Worm (Caenorhabditis elegans) whole organism, dauer: Measurements from ENCODE around the gene umps-1.

ENCODE experiments used
- unc-62 ChIP-seq: sonication (generic microtip); optimal IDR thresholded peaks from 2 replicates; lab custom pipeline; 2017; ENCODE audit warnings: missing biosample characterization, missing genetic modification reagents, missing genetic modification characterization

umps-1 gene

DNA sequence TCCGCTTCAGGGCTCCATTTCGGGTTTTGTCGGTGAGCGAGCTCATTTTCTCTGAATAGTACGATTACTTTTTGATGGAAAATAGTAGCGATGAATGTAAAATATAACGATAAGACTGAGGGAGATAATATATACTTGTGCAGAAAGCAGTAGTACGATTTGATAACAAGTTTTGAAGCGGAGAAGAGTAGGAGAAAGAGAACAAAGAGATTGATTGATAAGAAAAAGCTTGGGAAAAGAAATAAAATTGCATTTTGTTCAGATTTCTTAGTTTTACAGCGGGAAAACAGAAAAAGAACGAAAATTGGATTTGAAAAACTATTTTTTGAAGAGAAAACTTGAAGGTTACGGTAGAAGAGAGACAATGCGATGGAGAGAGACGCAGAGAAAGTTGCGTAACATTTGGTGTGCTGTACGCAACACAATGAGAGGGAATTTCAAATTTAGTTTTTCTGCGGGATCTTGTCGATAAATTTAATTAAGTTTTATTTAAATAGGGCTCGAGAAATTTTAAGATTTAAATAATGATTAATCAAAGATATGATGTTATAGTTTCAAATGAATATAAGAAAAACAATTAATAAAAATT is at the start of gene umps-1:
TSS of gene umps-1 (minus strand) at position 51 of the 589 bp plus-strand sequence.
- TF ChIP-seq unc-62 (GFP tag; lab: Kevin White, UChicago) = no peak

DNA sequence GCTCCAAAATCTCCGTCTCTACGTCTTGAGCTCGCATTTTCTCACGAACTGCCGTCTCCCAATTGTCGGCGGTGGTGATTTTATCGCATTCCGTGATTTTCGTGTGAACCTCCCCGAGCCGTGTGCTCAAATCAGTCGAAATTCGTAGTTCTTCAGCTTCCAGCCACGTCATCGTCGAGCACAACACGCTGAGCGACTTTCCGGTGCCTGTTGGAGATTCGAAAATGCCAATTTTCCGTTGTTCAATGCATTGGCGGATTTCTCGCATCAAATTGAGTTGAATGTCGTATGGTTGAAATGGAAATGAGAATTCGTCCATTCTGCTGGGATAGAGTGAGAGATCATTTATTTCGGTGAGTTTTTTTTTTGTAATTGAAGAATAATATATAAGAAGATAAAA is 47.5 kb upstream of the umps-1 start, which contains the start of the genes M03C11.3 and chl-1:
TSS of gene M03C11.3 (plus strand) at position 153 of the 400 bp plus-strand sequence.
TSS of gene chl-1 (minus strand) at position 323 of the 400 bp plus-strand sequence.
- no peak for TF ChIP-seq unc-62 (GFP tag; lab: Kevin White, UChicago)

DNA sequence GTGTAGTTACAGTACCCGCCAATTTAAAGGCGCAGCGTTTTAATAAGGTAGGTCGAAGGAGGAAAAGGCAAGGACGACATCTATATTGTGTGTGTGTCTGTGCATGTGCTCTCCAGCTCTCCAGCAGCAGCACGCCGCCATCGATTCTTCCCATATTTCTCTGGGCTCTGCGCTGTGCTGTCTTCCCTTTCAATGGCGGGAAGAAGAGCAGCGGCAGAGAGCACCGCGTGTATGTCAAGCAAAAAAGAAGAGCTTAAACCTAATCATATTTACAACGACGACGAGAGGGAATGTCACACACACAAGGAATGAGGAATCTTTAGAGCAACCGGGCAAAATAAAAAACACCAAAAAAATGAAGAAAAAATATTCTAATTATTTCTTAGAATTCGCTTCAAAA is 41.5 kb upstream of the umps-1 start:
- TF ChIP-seq unc-62 (GFP tag; lab: Kevin White, UChicago) = no peak

DNA sequence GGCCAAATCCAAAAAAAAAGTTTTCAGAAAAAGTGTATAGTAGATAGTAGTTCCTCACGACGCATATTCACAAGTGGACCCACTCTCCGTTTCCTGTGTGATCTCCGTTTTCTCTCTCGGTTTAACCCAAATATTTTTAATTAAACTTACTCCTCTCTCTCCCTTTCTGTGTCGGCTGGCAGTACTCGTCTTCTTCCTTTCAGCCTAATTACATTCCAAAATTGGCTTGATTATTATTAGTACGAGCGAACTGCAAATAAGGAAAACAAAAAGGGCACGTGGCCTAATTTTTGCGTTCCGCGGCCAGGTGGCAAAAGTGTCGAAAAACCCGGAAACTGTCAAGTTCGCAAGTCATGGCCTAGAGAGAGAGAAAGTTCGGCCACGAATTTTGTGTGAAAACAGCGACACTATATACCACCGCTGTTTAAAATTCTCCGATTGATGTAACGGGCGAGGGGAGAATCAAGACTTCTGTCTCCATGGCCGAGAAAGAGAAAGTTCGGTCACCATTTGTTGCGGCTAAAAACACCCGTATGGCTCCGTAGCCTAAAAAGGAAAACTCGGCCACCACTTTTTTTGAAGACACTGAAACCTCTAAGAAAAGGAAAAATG is 39.5 kb upstream of the umps-1 start:
- TF ChIP-seq unc-62 (GFP tag; lab: Kevin White, UChicago) = no peak

DNA sequence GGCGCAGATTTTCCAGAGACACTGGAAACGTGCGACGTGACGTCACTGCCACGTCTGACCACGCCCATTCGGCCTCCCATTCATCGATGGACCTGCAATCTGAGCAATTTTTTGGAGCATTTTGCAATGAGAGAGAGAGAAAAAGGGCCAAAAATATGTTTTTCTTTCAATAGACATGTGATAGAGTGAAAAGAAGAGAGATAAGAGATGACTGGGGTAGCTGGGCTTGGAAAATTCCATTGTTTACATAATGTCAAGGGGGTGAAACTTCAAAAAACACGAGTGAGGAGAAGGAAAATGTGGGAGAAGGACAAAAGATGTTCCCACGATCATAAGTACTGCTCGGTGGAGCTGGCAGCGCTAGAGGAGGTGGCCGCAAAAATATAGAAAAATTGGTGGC is 38.5 kb upstream of the umps-1 start, which contains the start of gene M03C11.1:
TSS of gene M03C11.1 (minus strand) at position 101 of the 400 bp plus-strand sequence.
- no peak for TF ChIP-seq unc-62 (GFP tag; lab: Kevin White, UChicago)

DNA sequence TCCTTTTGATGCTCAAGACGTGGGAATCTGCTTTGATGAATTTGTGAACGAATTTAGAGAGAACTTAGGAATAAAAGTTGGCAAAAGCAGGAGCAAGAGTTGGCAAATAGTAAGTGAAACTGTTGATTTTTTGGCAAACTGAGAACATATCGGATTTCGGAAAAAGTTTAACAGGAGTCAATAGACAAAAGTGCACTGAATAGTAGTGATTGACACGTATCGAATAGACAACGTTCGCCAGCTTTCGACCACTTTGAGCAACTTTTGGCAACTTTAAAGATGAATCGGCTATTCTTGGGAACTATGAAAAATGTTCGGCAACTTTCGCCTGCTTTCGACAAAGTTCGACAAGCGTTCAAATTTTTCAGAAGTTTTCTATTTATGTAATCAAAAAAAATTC is 34.2 kb upstream of the umps-1 start, which contains the start of gene M03C11.9:
TSS of gene M03C11.9 (minus strand) at position 101 of the 400 bp plus-strand sequence.
- TF ChIP-seq unc-62 (GFP tag; lab: Kevin White, UChicago) = no peak

DNA sequence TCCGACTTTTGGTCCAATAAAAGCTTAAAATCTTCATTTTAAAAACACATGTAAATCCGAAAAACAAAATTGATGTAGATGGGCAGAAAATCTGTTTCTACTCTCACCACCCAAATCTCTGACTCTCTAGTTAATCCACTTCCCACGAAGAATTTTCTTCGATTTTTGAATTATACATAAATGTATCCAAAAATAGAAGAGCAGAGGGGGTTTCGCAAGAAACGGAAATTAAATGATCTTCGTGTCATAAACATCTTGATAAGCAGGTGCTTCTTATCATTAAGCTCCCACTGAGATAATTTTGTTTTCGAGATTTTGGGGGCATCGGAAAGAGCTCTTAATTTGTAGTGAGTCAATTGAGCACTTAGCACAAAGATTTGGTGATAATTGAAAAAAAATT is 32.2 kb upstream of the umps-1 start:
- TF ChIP-seq unc-62 (GFP tag; lab: Kevin White, UChicago) = no peak

DNA sequence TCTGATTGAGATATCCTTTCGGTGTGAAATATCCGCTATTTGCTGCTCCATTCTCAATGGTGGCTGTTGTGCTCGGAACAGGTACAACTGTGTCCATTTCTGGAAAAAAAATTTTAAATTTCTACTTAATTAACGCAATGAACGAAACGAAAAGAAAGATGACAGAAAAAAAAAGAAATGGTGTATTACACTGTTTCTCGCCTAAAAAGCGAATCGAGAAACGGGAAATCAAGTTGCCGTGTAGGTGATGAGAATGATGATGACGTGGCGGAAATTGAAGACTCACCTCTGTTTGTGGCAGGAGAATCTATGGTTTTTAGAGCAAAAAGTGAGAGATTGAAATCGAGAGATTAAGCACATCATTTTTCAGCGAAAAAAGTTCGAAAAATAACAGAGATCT is 29.0 kb upstream of the umps-1 start, which contains the start of gene C38H2.3:
TSS of gene C38H2.3 (minus strand) at position 101 of the 400 bp plus-strand sequence.
- no peak for TF ChIP-seq unc-62 (GFP tag; lab: Kevin White, UChicago)

DNA sequence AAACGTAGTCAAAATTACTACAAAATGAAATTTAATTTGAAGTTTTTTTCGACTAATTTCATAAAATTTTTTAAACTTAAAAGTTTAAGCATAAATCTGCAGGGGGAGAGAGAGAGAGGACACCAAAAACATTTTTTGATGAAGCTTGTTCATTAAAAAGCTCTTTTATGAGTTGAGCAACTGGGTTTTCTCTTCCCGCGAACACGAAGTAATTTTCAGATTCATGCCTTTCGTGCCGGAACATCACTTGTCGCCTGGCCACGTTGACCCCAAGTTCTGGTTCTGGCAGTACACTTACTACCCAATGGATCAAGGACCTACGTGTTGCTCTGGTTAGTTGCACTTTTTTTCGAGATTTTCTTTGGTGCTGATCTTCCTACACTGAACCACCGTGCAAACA is 26.4 kb upstream of the umps-1 start:
- no peak for TF ChIP-seq unc-62 (GFP tag; lab: Kevin White, UChicago)

DNA sequence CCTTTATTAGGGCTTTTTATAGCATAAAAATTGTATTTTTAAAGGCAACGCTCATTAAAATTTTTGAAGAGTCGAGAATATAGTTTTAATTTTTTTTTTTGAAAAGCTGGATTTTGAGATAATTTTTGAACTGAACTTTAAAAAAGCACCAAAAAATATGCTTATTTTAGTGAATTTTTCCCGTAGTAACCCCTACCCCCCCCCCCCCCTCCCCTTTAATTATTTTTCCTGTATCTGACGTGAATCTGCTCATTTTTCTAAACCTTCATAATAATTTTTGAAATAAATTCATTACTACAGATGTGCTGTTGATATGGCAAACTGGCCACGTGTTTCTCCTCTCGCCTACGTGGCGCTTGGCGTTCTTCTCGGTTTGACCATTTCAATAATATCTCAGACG is 24.0 kb upstream of the umps-1 start, which contains the start of gene C38H2.2:
TSS of gene C38H2.2 (plus strand) at position 301 of the 400 bp plus-strand sequence.
- no peak for TF ChIP-seq unc-62 (GFP tag; lab: Kevin White, UChicago)

DNA sequence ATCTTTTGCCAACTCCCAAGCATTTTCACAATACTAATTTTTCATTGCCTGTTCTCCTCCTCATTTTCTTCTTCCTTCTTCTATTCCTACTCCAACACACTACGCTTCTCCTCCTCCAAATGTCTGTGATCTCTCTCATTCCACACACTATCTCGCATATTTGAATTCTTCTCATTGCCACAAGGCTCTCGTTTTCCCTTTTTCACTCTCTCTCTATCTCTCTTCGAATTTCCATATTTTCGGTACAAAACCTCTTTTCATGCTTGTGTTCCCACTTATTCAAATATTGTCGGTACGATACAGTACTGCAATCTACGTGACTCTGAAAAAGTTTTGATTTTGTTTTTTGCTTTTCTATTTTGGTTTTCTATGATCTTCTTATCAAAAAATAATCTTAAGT is 23.2 kb upstream of the umps-1 start:
- no peak for TF ChIP-seq unc-62 (GFP tag; lab: Kevin White, UChicago)

DNA sequence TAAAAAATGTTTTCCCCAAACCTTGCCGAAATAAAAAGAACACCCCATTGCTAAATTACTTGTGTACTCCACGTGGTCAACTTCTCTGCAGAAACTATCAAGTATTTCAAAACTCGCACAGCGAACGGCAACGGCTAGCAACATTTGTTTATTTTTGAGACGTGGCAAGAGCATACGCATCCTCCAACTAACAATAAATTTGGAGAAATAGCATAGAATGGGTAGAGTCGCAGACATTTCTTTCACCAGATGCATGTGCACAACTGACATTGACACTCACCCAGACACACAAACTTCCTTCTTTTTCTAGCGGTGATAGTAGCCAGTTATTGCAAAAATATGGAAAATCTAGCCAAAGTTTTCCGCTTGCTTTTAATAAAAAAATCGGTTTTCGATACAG is 22.2 kb upstream of the umps-1 start:
- no peak for TF ChIP-seq unc-62 (GFP tag; lab: Kevin White, UChicago)

DNA sequence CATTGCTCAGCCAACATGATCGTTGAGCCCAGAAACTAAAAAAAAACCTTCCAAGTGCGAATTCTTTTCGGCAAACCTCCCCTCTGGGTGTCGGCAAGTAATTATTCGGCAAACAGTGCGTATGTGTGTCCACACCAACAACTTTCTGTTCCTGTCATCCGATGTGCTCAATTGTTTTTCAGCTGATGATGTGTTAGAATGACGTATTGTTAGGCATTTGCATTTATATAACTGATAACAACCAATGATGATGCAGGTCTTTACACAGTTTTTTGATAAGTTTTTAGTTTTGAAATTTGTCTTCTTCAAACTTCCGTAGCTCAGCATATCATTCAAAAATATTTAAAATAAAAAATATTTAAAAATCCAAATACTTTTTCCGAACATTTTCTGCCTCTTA is 21.5 kb upstream of the umps-1 start:
- no peak for TF ChIP-seq unc-62 (GFP tag; lab: Kevin White, UChicago)

DNA sequence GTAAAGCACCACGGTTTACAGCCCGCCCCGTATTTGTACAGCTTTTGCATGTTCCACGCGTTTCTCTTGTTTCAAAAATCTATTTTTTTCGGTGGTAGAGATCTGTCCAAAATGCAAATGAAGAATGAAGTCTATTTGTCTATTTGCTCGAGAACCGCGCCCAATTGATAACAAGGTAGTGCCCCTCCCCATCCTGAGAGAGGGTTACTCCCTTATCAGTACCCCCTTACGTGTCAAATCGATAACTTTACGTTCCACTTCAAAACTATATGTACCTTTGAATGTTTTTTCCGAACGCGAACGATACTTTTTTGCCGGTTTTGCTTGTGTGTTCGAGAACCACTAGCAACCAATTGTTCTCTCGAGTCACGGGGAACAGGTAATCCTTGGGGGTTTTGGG is 18.6 kb upstream of the umps-1 start:
- TF ChIP-seq unc-62 (GFP tag; lab: Kevin White, UChicago) = no peak

DNA sequence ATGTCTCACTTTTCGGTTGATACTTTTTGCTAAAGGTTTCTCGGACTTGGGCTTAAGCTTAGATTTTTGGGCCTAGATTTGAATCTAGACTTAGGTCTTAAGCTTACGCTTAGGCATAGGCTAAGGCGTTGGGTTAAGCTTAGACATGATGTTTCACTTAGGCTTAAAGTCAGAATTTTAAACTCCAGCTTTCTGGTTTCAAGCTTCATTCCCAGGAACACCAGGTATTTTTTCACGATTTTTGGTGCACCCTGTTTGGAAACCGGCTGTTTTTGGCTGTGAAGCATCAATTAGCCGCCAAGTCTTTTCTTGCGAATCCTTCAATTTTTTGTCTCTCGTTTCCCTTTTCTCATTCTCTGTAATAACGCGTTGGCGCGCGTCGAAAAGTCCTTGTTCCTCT is 16.4 kb upstream of the umps-1 start:
- TF ChIP-seq unc-62 (GFP tag; lab: Kevin White, UChicago) = no peak

DNA sequence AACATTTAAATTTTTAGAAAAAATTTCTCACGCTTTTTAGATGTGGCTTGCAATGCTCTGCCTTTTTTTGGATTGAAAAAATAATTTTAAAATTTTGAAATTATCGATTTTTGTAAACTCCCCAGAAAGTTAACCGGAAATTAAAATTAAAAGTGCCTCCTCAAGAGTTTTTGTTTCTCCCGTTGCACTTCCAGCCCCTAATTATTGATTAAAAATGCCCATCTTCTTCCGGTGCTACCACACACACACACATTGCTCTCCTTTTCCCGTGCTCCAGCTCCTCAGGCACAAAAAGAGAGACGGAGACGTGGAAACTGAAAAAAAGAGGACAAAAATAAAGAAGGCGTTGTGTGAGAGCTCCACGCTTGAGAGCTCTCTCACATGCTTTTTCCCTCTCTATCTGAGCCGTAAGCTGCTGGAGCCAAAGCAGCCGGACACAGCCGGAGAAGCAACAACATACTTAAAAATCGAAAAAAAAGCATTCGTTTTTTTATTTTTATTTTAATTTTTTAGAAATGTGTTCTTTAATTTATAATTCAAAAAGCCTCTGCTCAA is 10.0 kb upstream of the umps-1 start:
- TF ChIP-seq unc-62 (GFP tag; lab: Kevin White, UChicago) = no peak
